Fruit fly (Drosophila melanogaster): ENCODE data around the gene Acsx2.

- TF ChIP-seq Dad (GFP tag; optimal IDR thresholded peaks at IDR 0.05): no peak
- TF ChIP-seq sim (GFP tag; IDR thresholded peaks at IDR 0.05): no peak
- TF ChIP-seq repo (GFP tag; optimal IDR thresholded peaks at IDR 0.05): no peak
- no peak for TF ChIP-seq gfzf (GFP tag; optimal IDR thresholded peaks at IDR 0.05)
- TF ChIP-seq ken (GFP tag; IDR thresholded peaks at IDR 0.05): no peak
- TF ChIP-seq tio (GFP tag; optimal IDR thresholded peaks at IDR 0.05): no peak
- no peak for TF ChIP-seq CG4820 (GFP tag; optimal IDR thresholded peaks at IDR 0.05)
- no peak for TF ChIP-seq vfl (GFP tag; optimal IDR thresholded peaks at IDR 0.05)
- TF ChIP-seq CG8944 (GFP tag; optimal IDR thresholded peaks at IDR 0.05): no peak
Measured at dm6 chr3R:19801752-19802151, 23.2 kb downstream of the Acsx2 start.
